Fruit fly (Drosophila melanogaster): Measurements from ENCODE around the gene UBL3.

The UBL3 gene

DNA sequence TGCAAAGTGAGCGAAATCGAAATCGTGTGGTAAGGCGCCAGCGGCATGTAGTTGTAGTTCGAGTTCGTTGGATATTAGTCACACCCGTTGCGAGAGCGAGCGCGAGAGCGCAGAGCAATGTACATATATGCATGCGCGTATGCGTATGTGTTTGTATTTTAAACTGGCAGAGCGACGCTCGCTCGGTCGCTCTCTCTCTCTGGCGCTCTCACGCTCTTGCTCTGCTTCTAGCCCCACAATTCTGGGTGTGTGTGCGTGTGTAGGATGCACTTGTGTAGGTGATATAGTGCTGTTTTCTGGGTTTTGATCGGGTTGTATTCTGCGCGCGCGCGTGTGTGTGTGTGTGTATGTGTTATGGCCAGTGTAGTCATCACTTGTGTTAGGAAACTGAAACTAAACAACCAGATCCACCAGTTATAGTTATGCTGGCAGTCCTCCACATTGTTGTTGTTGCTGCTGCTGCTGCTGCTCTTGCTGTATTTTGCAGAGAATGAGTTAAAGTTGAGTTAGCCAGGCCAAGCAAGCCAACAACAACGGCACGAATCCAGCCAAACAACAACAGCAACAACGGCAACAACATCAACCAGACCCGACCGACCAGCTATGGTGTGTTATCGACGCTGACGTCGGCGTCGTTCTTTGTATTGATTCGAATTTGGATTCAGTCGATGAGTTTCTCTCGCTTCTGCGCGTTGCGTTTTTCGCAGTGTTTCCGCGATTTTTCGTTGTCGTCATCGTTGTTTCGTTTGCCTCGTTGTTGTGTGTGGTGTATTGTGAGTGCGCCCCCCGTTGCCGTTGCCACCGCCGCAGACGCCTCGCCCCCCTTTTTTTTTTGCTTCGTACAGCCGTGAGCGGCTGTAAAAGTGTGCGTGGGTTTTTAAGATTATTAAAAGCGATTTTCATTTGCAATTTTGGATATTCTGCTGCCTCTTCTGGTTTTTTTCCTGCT, 41.0 kb downstream of the UBL3 start:
- TF ChIP-seq insv (optimal IDR thresholded peaks at IDR 0.05) = no peak
- TF ChIP-seq psq (optimal IDR thresholded peaks at IDR 0.05) = no peak
- no peak for TF ChIP-seq h (optimal IDR thresholded peaks at IDR 0.05)
- no peak for TF ChIP-seq ttk (optimal IDR thresholded peaks at IDR 0.05)
- TF ChIP-seq Myc (optimal IDR thresholded peaks at IDR 0.05) = no peak
- no peak for TF ChIP-seq Sin3A (optimal IDR thresholded peaks at IDR 0.05)

- TF ChIP-seq h (optimal IDR thresholded peaks at IDR 0.05) = no peak
- TF ChIP-seq Sin3A (optimal IDR thresholded peaks at IDR 0.05) = no peak
- TF ChIP-seq ttk (optimal IDR thresholded peaks at IDR 0.05) = no peak
- no peak for TF ChIP-seq Myc (optimal IDR thresholded peaks at IDR 0.05)
- TF ChIP-seq insv (optimal IDR thresholded peaks at IDR 0.05) = no peak
- no peak for TF ChIP-seq psq (optimal IDR thresholded peaks at IDR 0.05)
Measured at dm6 chrX:15809255-15809654, 43.7 kb downstream of the UBL3 start, which contains the start of gene CG8509. Gene CG8509, plus strand, starts transcription at chrX:15809555.

DNA sequence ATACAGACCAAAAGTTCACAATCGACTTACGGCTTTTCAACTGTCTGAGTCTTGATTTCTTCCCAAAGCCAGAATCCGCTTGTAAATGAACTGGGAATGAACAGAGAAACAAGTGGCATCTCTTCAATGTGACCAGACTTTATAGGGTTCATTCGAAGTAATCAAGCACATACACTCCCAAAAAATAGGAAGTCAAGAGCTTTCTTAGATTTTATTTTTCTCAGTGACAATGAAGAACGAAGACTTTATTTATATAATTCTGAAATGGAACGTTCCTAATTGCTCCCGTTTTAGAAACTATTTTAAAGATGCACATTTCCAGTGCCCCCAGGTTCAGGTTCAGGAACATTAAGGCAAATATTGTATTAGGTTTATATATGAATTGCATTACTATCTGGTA, 45.1 kb downstream of the UBL3 start:
- no peak for TF ChIP-seq Sin3A (optimal IDR thresholded peaks at IDR 0.05)
- no peak for TF ChIP-seq psq (optimal IDR thresholded peaks at IDR 0.05)
- no peak for TF ChIP-seq h (optimal IDR thresholded peaks at IDR 0.05)
- TF ChIP-seq ttk (optimal IDR thresholded peaks at IDR 0.05) = no peak
- no peak for TF ChIP-seq Myc (optimal IDR thresholded peaks at IDR 0.05)
- no peak for TF ChIP-seq insv (optimal IDR thresholded peaks at IDR 0.05)

dm6 chrX:15805523-15805922, 47.5 kb downstream of the UBL3 start:
- TF ChIP-seq psq (optimal IDR thresholded peaks at IDR 0.05) (no peak), h (optimal IDR thresholded peaks at IDR 0.05) (no peak), insv (optimal IDR thresholded peaks at IDR 0.05) (no peak), ttk (optimal IDR thresholded peaks at IDR 0.05) (no peak), Myc (optimal IDR thresholded peaks at IDR 0.05) (no peak), Sin3A (optimal IDR thresholded peaks at IDR 0.05) (no peak)

dm6 chrX:15804790-15805189, 48.2 kb downstream of the UBL3 start:
- TF ChIP-seq insv (optimal IDR thresholded peaks at IDR 0.05) (no peak), h (optimal IDR thresholded peaks at IDR 0.05) (no peak), psq (optimal IDR thresholded peaks at IDR 0.05) (no peak), Sin3A (optimal IDR thresholded peaks at IDR 0.05) (no peak), ttk (optimal IDR thresholded peaks at IDR 0.05) (no peak), Myc (optimal IDR thresholded peaks at IDR 0.05) (no peak)

DNA sequence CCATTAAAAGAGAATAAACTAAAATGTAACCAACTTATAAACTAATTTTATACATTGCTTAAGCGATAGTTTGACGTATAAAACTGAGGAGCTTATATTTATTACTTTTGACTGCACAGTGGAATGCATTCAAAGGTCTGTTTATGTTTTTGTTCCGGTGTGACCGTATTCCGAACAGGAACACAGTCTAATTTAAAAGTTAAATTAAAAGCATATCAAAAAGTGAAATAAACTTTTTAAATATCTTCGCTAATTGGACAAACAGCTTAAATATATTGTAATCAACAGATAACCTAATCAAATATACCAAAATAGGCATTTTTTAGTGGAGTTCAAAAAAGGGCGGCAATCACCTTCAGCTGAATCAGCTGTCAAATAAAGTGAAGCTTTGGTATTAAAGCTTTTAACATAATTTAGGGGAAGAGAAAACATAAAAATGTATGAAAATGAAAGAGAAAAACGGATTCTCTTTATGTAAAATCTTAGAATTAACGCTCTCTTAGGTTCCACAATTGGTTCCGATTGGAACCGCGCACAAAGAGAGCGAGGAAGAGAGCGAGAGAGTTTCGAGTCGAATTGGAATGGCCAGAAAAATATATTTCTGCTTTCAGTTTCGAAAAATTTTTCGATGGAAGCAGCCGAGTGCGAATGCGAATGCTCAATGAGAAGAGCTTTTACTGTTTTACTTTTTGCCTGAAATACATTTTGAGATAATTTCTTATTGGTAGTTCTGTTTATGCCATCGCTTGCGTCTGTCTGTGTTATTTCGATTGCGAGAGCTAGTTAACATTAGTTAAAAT, 49.0 kb downstream of the UBL3 start, which contains the start of the genes PGRP-LE and sd:
TSS of gene PGRP-LE (minus strand) at position 117 of the 800 bp plus-strand sequence.
TSS of gene sd (plus strand) at position 607 of the 800 bp plus-strand sequence.
- TF ChIP-seq Myc (optimal IDR thresholded peaks at IDR 0.05) = no peak
- no peak for TF ChIP-seq insv (optimal IDR thresholded peaks at IDR 0.05)
- TF ChIP-seq ttk (optimal IDR thresholded peaks at IDR 0.05) = no peak
- no peak for TF ChIP-seq Sin3A (optimal IDR thresholded peaks at IDR 0.05)
- no peak for TF ChIP-seq psq (optimal IDR thresholded peaks at IDR 0.05)
- no peak for TF ChIP-seq h (optimal IDR thresholded peaks at IDR 0.05)

- TF ChIP-seq ttk (optimal IDR thresholded peaks at IDR 0.05) (no peak), h (optimal IDR thresholded peaks at IDR 0.05) (no peak), Myc (optimal IDR thresholded peaks at IDR 0.05) (no peak), Sin3A (optimal IDR thresholded peaks at IDR 0.05) (no peak), insv (optimal IDR thresholded peaks at IDR 0.05) (no peak), psq (optimal IDR thresholded peaks at IDR 0.05) (no peak)
Measured at dm6 chrX:15802880-15803650, 49.9 kb downstream of the UBL3 start.

All from Kc167 (cell line).